Fruit fly (Drosophila melanogaster) whole organism, adult: Measurements from ENCODE around the gene CG43338.

ENCODE experiments used
- CG11617 ChIP-seq: fragments of 200-800 bp; sonication (Bioruptor generic); optimal IDR thresholded peaks from 2 replicates; lab custom pipeline; 2017; ENCODE audit warnings: mild to moderate bottlenecking, missing biosample characterization, missing genetic modification reagents, missing genetic modification characterization
- CG12768 ChIP-seq: fragments of 200-800 bp; sonication (Bioruptor generic); optimal IDR thresholded peaks from 2 replicates; lab custom pipeline; 2017; ENCODE audit warnings: missing biosample characterization, missing genetic modification characterization, mild to moderate bottlenecking, moderate library complexity, missing genetic modification reagents
- CG14711 ChIP-seq: fragments of 200-800 bp; sonication (Bioruptor generic); optimal IDR thresholded peaks from 2 replicates; lab custom pipeline; 2018; ENCODE audit warnings: missing biosample characterization, mild to moderate bottlenecking, missing genetic modification characterization, moderate library complexity
- CG1620 ChIP-seq: fragments of 200-800 bp; sonication (Bioruptor generic); optimal IDR thresholded peaks from 2 replicates; lab custom pipeline; 2016; ENCODE audit warnings: missing biosample characterization, missing genetic modification characterization
- CG33017 ChIP-seq: fragments of 200-800 bp; sonication (Bioruptor generic); optimal IDR thresholded peaks from 2 replicates; lab custom pipeline; 2018; ENCODE audit warnings: missing biosample characterization, mild to moderate bottlenecking, missing genetic modification characterization, moderate library complexity
- CG5204 ChIP-seq: fragments of 200-800 bp; sonication (Bioruptor generic); optimal IDR thresholded peaks from 2 replicates; lab custom pipeline; 2016; ENCODE audit warnings: missing biosample characterization, missing genetic modification characterization
- CG7045 ChIP-seq: fragments of 200-800 bp; sonication (Bioruptor generic); optimal IDR thresholded peaks from 2 replicates; lab custom pipeline; 2017; ENCODE audit warnings: missing biosample characterization, mild to moderate bottlenecking, missing genetic modification characterization
- CG7101 ChIP-seq: fragments of 200-800 bp; sonication (Bioruptor generic); optimal IDR thresholded peaks from 2 replicates; lab custom pipeline; 2018; ENCODE audit warnings: missing biosample characterization, mild to moderate bottlenecking, missing genetic modification characterization, moderate library complexity
- Clk ChIP-seq: fragments of 200-800 bp; sonication (Bioruptor generic); optimal IDR thresholded peaks from 2 replicates; lab custom pipeline; 2017; ENCODE audit warnings: missing biosample characterization, missing genetic modification characterization
- Crg-1 ChIP-seq: fragments of 200-800 bp; sonication (Bioruptor generic); optimal IDR thresholded peaks from 2 replicates; lab custom pipeline; 2016; ENCODE audit warnings: missing biosample characterization, missing genetic modification characterization
- Hr96 ChIP-seq: fragments of 200-800 bp; sonication (Bioruptor generic); optimal IDR thresholded peaks from 2 replicates; lab custom pipeline; 2016; ENCODE audit warnings: missing biosample characterization, missing genetic modification characterization
- Mnt ChIP-seq: fragments of 200-800 bp; sonication (Bioruptor generic); optimal IDR thresholded peaks from 2 replicates; lab custom pipeline; 2016; ENCODE audit warnings: missing biosample characterization, mild to moderate bottlenecking, missing genetic modification characterization
- bab1 ChIP-seq: fragments of 200-800 bp; sonication (Bioruptor generic); optimal IDR thresholded peaks from 3 replicates; lab custom pipeline; 2019; ENCODE audit warnings: missing biosample characterization, mild to moderate bottlenecking, missing genetic modification characterization, moderate library complexity
- cic ChIP-seq: fragments of 200-800 bp; sonication (Bioruptor generic); optimal IDR thresholded peaks from 2 replicates; lab custom pipeline; 2017; ENCODE audit warnings: missing biosample characterization, mild to moderate bottlenecking, missing genetic modification characterization, moderate library complexity
- cnc ChIP-seq, 2 experiments: fragments of >200 bp; optimal IDR thresholded peaks; 2 replicates each; lab custom pipeline; 2017
- kay ChIP-seq: fragments of 200-800 bp; sonication (Bioruptor generic); peaks from one replicate; lab custom pipeline; 2016; ENCODE audit warnings: missing biosample characterization, missing genetic modification characterization, borderline replicate concordance
- ovo ChIP-seq: fragments of 200-800 bp; sonication (Bioruptor generic); optimal IDR thresholded peaks from 2 replicates; lab custom pipeline; 2016; ENCODE audit warnings: missing biosample characterization, missing genetic modification characterization
- pad ChIP-seq: fragments of 200-800 bp; sonication (Bioruptor generic); optimal IDR thresholded peaks from 3 replicates; lab custom pipeline; 2017; ENCODE audit warnings: missing biosample characterization, missing genetic modification characterization, mild to moderate bottlenecking, moderate library complexity, missing genetic modification reagents
- tj ChIP-seq: fragments of 200-800 bp; sonication (Bioruptor generic); optimal IDR thresholded peaks from 3 replicates; lab custom pipeline; 2017; ENCODE audit warnings: missing biosample characterization, mild to moderate bottlenecking, missing genetic modification characterization, moderate library complexity
- toe ChIP-seq: fragments of 200-800 bp; sonication (Bioruptor generic); optimal IDR thresholded peaks from 2 replicates; lab custom pipeline; 2016; ENCODE audit warnings: missing biosample characterization, missing genetic modification characterization

CG43338 gene

DNA sequence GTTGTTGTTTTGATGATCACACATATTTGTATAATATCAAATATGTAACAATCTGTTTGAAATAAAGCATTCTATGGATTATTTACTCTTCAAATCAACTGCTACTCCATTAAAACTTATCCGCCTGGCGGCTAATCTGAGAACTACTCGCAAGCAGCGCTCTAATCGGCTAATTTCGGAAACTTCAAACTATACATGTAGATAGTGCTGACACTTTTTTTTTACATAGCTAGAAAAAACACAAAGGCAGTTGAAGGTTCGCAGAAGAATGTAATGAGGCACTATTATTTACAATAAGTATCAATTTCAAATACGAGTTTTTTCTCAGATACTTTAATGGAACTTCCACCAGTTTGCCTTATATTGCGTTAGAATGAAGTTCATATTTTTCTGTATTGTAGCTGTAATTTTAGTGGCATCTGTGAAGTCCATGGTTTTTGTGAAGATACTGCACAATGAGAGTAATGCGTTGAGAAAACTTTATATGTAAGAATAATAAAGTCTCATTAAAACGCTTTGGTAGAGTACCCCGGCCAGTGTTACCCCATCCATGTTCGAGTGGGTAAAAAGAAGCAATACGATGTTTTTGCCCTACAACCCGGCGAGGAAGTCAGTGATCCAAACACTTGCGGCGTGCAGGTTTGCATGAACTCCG, 5.0 kb downstream of the CG43338 start:
- no peak for TF ChIP-seq Clk (GFP tag; lab: Kevin White, UChicago)
- TF ChIP-seq ovo (GFP tag; lab: Kevin White, UChicago): no peak
- peak; percentile 2 for TF ChIP-seq Hr96 (GFP tag; lab: Kevin White, UChicago)
- TF ChIP-seq CG7045 (GFP tag; lab: Kevin White, UChicago): no peak
- no peak for TF ChIP-seq CG33017 (tag; lab: Kevin White, UChicago)
- TF ChIP-seq bab1 (GFP tag; lab: Kevin White, UChicago): peak; percentile 14
- no peak for TF ChIP-seq CG14711
- TF ChIP-seq pad (GFP tag; lab: Kevin White, UChicago): no peak
- TF ChIP-seq toe (GFP tag; lab: Kevin White, UChicago): peak; percentile 35
- TF ChIP-seq CG11617: no peak
- no peak for TF ChIP-seq CG7101 (tag; lab: Kevin White, UChicago)
- TF ChIP-seq kay (GFP tag; lab: Kevin White, UChicago): no peak
- no peak for TF ChIP-seq tj (GFP tag; lab: Kevin White, UChicago)
- TF ChIP-seq CG5204 (GFP tag; lab: Kevin White, UChicago): peak; percentile 50
- TF ChIP-seq Mnt (GFP tag; lab: Kevin White, UChicago): no peak
- no peak for TF ChIP-seq CG12768 (GFP tag; lab: Kevin White, UChicago)
- no peak for TF ChIP-seq cnc (optimal IDR thresholded peaks at IDR 0.05; lab: Kevin White, UChicago)
- no peak for TF ChIP-seq Crg-1 (GFP tag; lab: Kevin White, UChicago)
- TF ChIP-seq CG1620: peak; percentile 43
- TF ChIP-seq cic: no peak

DNA sequence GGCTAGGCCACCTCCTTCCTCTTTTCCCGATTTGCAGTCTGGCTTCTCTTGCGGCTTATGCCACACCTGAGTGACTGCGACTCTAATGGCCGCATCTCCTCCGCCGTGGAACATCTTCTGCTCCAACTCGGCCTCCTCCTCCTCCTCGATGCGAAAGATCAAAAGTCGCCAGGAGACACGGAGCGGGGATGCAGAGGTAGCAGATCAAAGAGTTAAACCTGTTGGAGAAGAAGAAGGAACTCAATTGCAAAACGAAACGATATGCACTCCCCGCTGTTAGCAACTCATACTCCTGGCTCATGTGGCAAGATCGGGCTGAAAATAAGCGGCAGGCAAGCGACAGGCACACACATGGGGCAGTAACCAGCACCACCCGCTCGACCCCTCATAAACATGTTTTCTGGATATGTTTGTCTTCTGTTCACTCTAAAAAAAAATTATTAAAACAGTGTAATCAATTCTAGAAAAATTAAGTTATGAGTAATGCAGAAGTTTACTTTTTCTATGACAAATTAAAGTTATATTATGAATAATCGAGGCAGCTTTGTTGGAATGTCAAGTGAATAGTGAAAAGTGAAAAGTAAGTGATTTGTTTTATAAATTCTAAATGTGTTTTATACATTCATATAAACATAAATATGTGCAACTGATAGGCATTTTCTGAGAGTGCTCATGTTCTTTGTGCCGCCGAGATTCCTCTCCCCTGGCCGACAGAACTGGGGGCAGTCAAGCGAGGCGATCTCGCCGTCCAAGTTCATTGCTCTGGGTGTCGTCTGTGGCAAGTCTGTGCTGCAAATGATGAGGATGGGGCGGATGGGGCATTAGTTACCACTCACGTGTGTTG, 6.1 kb downstream of the CG43338 start:
- TF ChIP-seq CG1620 (no peak), Mnt (GFP tag; lab: Kevin White, UChicago) (no peak), CG5204 (GFP tag; lab: Kevin White, UChicago) (no peak), CG11617 (no peak), pad (GFP tag; lab: Kevin White, UChicago) (no peak), CG7101 (tag; lab: Kevin White, UChicago) (no peak), CG7045 (GFP tag; lab: Kevin White, UChicago) (no peak), cic (no peak)

- no peak for TF ChIP-seq toe (GFP tag; lab: Kevin White, UChicago)
- TF ChIP-seq kay (GFP tag; lab: Kevin White, UChicago): peak; percentile 6
Observed at dm6 chr2L:18663395-18663794, 7.7 kb downstream of the CG43338 start.

- TF ChIP-seq Mnt (GFP tag; lab: Kevin White, UChicago) (no peak), toe (GFP tag; lab: Kevin White, UChicago) (no peak), tj (GFP tag; lab: Kevin White, UChicago) (no peak), CG5204 (GFP tag; lab: Kevin White, UChicago) (no peak), Crg-1 (GFP tag; lab: Kevin White, UChicago) (no peak), bab1 (GFP tag; lab: Kevin White, UChicago) (no peak), CG1620 (no peak), Hr96 (GFP tag; lab: Kevin White, UChicago) (no peak), CG7101 (tag; lab: Kevin White, UChicago) (no peak), kay (GFP tag; lab: Kevin White, UChicago) (no peak), CG14711 (no peak), ovo (GFP tag; lab: Kevin White, UChicago) (no peak), CG33017 (tag; lab: Kevin White, UChicago) (no peak), pad (GFP tag; lab: Kevin White, UChicago) (no peak)
Observed at dm6 chr2L:18658108-18658507, 12.9 kb downstream of the CG43338 start.

- TF ChIP-seq pad (GFP tag; lab: Kevin White, UChicago) (no peak), CG11617 (no peak), CG33017 (tag; lab: Kevin White, UChicago) (no peak), cnc (optimal IDR thresholded peaks at IDR 0.05; lab: Kevin White, UChicago) (no peak), Crg-1 (GFP tag; lab: Kevin White, UChicago) (no peak), CG7045 (GFP tag; lab: Kevin White, UChicago) (no peak), cic (no peak), kay (GFP tag; lab: Kevin White, UChicago) (no peak), Mnt (GFP tag; lab: Kevin White, UChicago) (no peak), ovo (GFP tag; lab: Kevin White, UChicago) (no peak), CG1620 (no peak), CG5204 (GFP tag; lab: Kevin White, UChicago) (no peak), CG7101 (tag; lab: Kevin White, UChicago) (no peak), toe (GFP tag; lab: Kevin White, UChicago) (no peak), CG14711 (no peak), Hr96 (GFP tag; lab: Kevin White, UChicago) (no peak), bab1 (GFP tag; lab: Kevin White, UChicago) (no peak), tj (GFP tag; lab: Kevin White, UChicago) (no peak)
Observed at dm6 chr2L:18656691-18657237, 14.3 kb downstream of the CG43338 start.
